Worm (Caenorhabditis elegans) whole organism, young adult: ENCODE results near the gene twk-11.

Source experiments
- attf-6 ChIP-seq: fragments of 200-800 bp; sonication (Bioruptor generic); IDR thresholded peaks from 2 replicates; pipeline ENCODE4 v1.3.6; 2022; ENCODE audit warnings: missing genetic modification reagents, missing genetic modification characterization, missing compliant biosample characterization
- ccch-3 ChIP-seq: fragments of 200-800 bp; sonication (Bioruptor generic); optimal IDR thresholded peaks from 2 replicates; lab custom pipeline; 2018; ENCODE audit warnings: mild to moderate bottlenecking, missing genetic modification characterization, missing compliant biosample characterization
- efl-1 ChIP-seq: fragments of 150-350 bp; optimal IDR thresholded peaks from 2 replicates; lab custom pipeline; 2014; ENCODE audit warnings: missing biosample characterization, missing genetic modification reagents, missing genetic modification characterization
- ekl-4 ChIP-seq: fragments of 200-800 bp; sonication (Bioruptor generic); IDR thresholded peaks from 2 replicates; pipeline ENCODE4 v1.3.6; 2022; ENCODE audit warnings: missing genetic modification reagents, missing genetic modification characterization, missing compliant biosample characterization
- ets-4 ChIP-seq: fragments of 200-800 bp; sonication (Bioruptor generic); optimal IDR thresholded peaks from 2 replicates; lab custom pipeline; 2018; ENCODE audit warnings: mild to moderate bottlenecking, missing genetic modification characterization, missing compliant biosample characterization
- lin-54 ChIP-seq: fragments of 200-800 bp; sonication (Bioruptor generic); optimal IDR thresholded peaks from 2 replicates; lab custom pipeline; 2018; ENCODE audit warnings: mild to moderate bottlenecking, missing genetic modification characterization, missing compliant biosample characterization
- lsl-1 ChIP-seq: fragments of 200-800 bp; sonication (Bioruptor generic); optimal IDR thresholded peaks from 2 replicates; lab custom pipeline; 2018; ENCODE audit warnings: mild to moderate bottlenecking, missing genetic modification characterization, moderate library complexity, missing compliant biosample characterization
- nhr-27 ChIP-seq: fragments of 200-800 bp; sonication (Bioruptor generic); optimal IDR thresholded peaks from 2 replicates; lab custom pipeline; 2018; ENCODE audit warnings: mild to moderate bottlenecking, missing genetic modification characterization, moderate library complexity, missing compliant biosample characterization
- sea-2 ChIP-seq: fragments of 200-800 bp; sonication (Bioruptor generic); IDR thresholded peaks from 2 replicates; pipeline ENCODE4 v1.3.6; 2022; ENCODE audit warnings: missing genetic modification characterization, missing compliant biosample characterization
- snpc-3.4 ChIP-seq: sonication (generic microtip); optimal IDR thresholded peaks from 2 replicates; lab custom pipeline; 2017; ENCODE audit warnings: missing genetic modification characterization, mild to moderate bottlenecking, missing compliant biosample characterization, antibody characterized with exemption, moderate library complexity, missing genotype, missing genetic modification reagents
- tlf-1 ChIP-seq: fragments of 200-800 bp; sonication (Bioruptor generic); optimal IDR thresholded peaks from 2 replicates; lab custom pipeline; 2018; ENCODE audit warnings: mild to moderate bottlenecking, missing genetic modification characterization, missing compliant biosample characterization
- ztf-26 ChIP-seq: sonication (generic microtip); optimal IDR thresholded peaks from 2 replicates; lab custom pipeline; 2017; ENCODE audit warnings: missing genetic modification characterization, missing compliant biosample characterization

- TF ChIP-seq lsl-1 (GFP tag; lab: Kevin White, UChicago) (no peak), efl-1 (GFP tag; lab: Kevin White, UChicago) (no peak), sea-2 (no peak), ets-4 (GFP tag; lab: Kevin White, UChicago) (no peak), attf-6 (GFP tag; lab: Robert Waterston, UW) (no peak), ccch-3 (GFP tag; lab: Kevin White, UChicago) (no peak), ekl-4 (GFP tag; lab: Robert Waterston, UW) (no peak), snpc-3.4 (tag; lab: Kevin White, UChicago) (no peak), nhr-27 (tag; lab: Kevin White, UChicago) (no peak), tlf-1 (GFP tag; lab: Kevin White, UChicago) (no peak), ztf-26 (no peak), lin-54 (GFP tag; lab: Kevin White, UChicago) (no peak)
These were observed 35.9 kb upstream of the twk-11 start, which contains the start of gene F27B10.1 for ce11 chrV:7072309-7072708.
